Worm (Caenorhabditis elegans): ENCODE results near the gene clc-9.

DNA sequence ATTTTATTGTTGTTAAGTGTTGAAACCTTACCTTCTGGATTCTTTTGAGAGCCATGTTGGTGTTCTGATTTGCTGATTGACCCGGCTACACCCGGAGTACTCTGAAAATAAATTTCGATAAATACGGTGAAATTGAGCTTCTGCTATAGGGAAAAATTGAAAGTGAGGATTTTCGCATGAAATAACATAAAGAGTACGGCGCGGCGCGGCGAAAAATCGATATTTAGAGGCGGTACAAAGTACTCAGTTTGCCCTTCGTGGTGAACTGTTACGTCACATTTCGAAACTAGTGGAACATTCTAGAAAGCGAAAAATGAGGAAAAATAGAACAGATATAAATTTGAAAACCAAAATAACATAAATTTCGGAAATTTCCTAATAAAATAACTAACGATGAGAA lies 30.6 kb upstream of the clc-9 start, which contains the start of gene let-70:
- no peak for TF ChIP-seq unc-62 (GFP tag; optimal IDR thresholded peaks at IDR 0.05)
- no peak for TF ChIP-seq nhr-237 (tag; optimal IDR thresholded peaks at IDR 0.05)
- no peak for TF ChIP-seq nhr-2 (tag; optimal IDR thresholded peaks at IDR 0.05)
- TF ChIP-seq blmp-1 (tag; optimal IDR thresholded peaks at IDR 0.05), result no peak
- no peak for TF ChIP-seq elt-3 (tag; optimal IDR thresholded peaks at IDR 0.05)
- no peak for TF ChIP-seq nhr-28 (tag; optimal IDR thresholded peaks at IDR 0.05)
- no peak for TF ChIP-seq pha-4 (tag; optimal IDR thresholded peaks at IDR 0.05)
- TF ChIP-seq snpc-4 (tag; optimal IDR thresholded peaks at IDR 0.05), result no peak
- TF ChIP-seq elt-1 (tag; optimal IDR thresholded peaks at IDR 0.05; ENCODE audit: borderline replicate concordance, insufficient read depth), result no peak
- no peak for TF ChIP-seq nhr-76 (tag; optimal IDR thresholded peaks at IDR 0.05)
- TF ChIP-seq bed-3 (GFP tag; optimal IDR thresholded peaks at IDR 0.05), result no peak
- no peak for TF ChIP-seq unc-120 (tag; optimal IDR thresholded peaks at IDR 0.05; ENCODE audit: poor library complexity, severe bottlenecking)
- TF ChIP-seq unc-39 (tag; optimal IDR thresholded peaks at IDR 0.05), result no peak

Data from whole organism, mixed stage, embryonic.